Worm (Caenorhabditis elegans) whole organism, late embryonic: ENCODE data around the gene rtfo-1.
A peak's percentile ranks its signal among the peaks of the same experiment; 100 is the strongest.

Experiments used
- C08G9.2 ChIP-seq: sonication (generic microtip); optimal IDR thresholded peaks from 2 replicates; lab custom pipeline; 2016; ENCODE audit warnings: mild to moderate bottlenecking, missing genetic modification characterization, moderate library complexity, missing compliant biosample characterization
- C38D4.7 ChIP-seq: fragments of 200-800 bp; sonication (Bioruptor generic); optimal IDR thresholded peaks from 2 replicates; lab custom pipeline; 2018; ENCODE audit warnings: mild to moderate bottlenecking, missing genetic modification characterization, moderate library complexity, missing compliant biosample characterization
- K02D7.2 ChIP-seq: sonication (generic microtip); optimal IDR thresholded peaks from 2 replicates; lab custom pipeline; 2017; ENCODE audit warnings: mild to moderate bottlenecking, missing genetic modification characterization, missing compliant biosample characterization
- ahr-1 ChIP-seq: sonication (generic microtip); optimal IDR thresholded peaks from 2 replicates; lab custom pipeline; 2016; ENCODE audit warnings: missing genetic modification characterization, missing compliant biosample characterization
- ama-1 ChIP-seq: fragments of 150-350 bp; optimal IDR thresholded peaks from 2 replicates; lab custom pipeline; 2014
- ceh-14 ChIP-seq: sonication (generic microtip); optimal IDR thresholded peaks from 2 replicates; lab custom pipeline; 2016; ENCODE audit warnings: missing genotype, missing genetic modification characterization, missing compliant biosample characterization
- ceh-18 ChIP-seq: sonication (generic microtip); optimal IDR thresholded peaks from 2 replicates; lab custom pipeline; 2016; ENCODE audit warnings: missing genetic modification characterization, missing compliant biosample characterization
- ceh-19 ChIP-seq: fragments of 200-800 bp; sonication (Bioruptor generic); optimal IDR thresholded peaks from 2 replicates; lab custom pipeline; 2018; ENCODE audit warnings: mild to moderate bottlenecking, missing genetic modification characterization, missing compliant biosample characterization
- ceh-22 ChIP-seq: sonication (generic microtip); optimal IDR thresholded peaks from 2 replicates; lab custom pipeline; 2017; ENCODE audit warnings: missing biosample characterization, missing genetic modification characterization
- ceh-24 ChIP-seq: sonication (generic microtip); optimal IDR thresholded peaks from 2 replicates; lab custom pipeline; 2016; ENCODE audit warnings: mild to moderate bottlenecking, missing genetic modification characterization, missing compliant biosample characterization
- ceh-31 ChIP-seq: sonication (generic microtip); optimal IDR thresholded peaks from 2 replicates; lab custom pipeline; 2016; ENCODE audit warnings: missing genetic modification characterization, missing compliant biosample characterization
- ceh-34 ChIP-seq: sonication (generic microtip); optimal IDR thresholded peaks from 2 replicates; lab custom pipeline; 2016; ENCODE audit warnings: mild to moderate bottlenecking, missing genetic modification characterization, missing compliant biosample characterization
- ceh-48 ChIP-seq: sonication (generic microtip); optimal IDR thresholded peaks from 2 replicates; lab custom pipeline; 2016; ENCODE audit warnings: missing genetic modification characterization, inconsistent platforms, missing compliant biosample characterization
- ceh-9 ChIP-seq: sonication (generic microtip); optimal IDR thresholded peaks from 2 replicates; lab custom pipeline; 2016; ENCODE audit warnings: mild to moderate bottlenecking, missing genetic modification characterization, inconsistent platforms, missing compliant biosample characterization
- che-1 ChIP-seq: sonication (generic microtip); optimal IDR thresholded peaks from 2 replicates; lab custom pipeline; 2016; ENCODE audit warnings: mild to moderate bottlenecking, missing genetic modification characterization, missing compliant biosample characterization
- dve-1 ChIP-seq: sonication (generic microtip); optimal IDR thresholded peaks from 2 replicates; lab custom pipeline; 2017; ENCODE audit warnings: antibody characterized with exemption, mild to moderate bottlenecking, missing genetic modification characterization, missing compliant biosample characterization
- elt-2 ChIP-seq: sonication (generic microtip); optimal IDR thresholded peaks from 2 replicates; lab custom pipeline; 2016; ENCODE audit warnings: missing genetic modification reagents, missing genetic modification characterization, missing compliant biosample characterization
- elt-4 ChIP-seq: sonication (generic microtip); optimal IDR thresholded peaks from 2 replicates; lab custom pipeline; 2016; ENCODE audit warnings: missing genetic modification characterization, missing compliant biosample characterization
- fax-1 ChIP-seq: sonication (generic microtip); optimal IDR thresholded peaks from 2 replicates; lab custom pipeline; 2016; ENCODE audit warnings: missing genotype, missing genetic modification characterization, missing compliant biosample characterization
- fkh-10 ChIP-seq: fragments of 150-350 bp; optimal IDR thresholded peaks from 2 replicates; lab custom pipeline; 2014; ENCODE audit warnings: missing biosample characterization, missing genetic modification reagents, missing genetic modification characterization
- fkh-6 ChIP-seq: sonication (generic microtip); optimal IDR thresholded peaks from 2 replicates; lab custom pipeline; 2016; ENCODE audit warnings: missing genetic modification characterization, missing compliant biosample characterization
- gmeb-2 ChIP-seq: sonication (generic microtip); optimal IDR thresholded peaks from 2 replicates; lab custom pipeline; 2016; ENCODE audit warnings: missing genetic modification characterization, inconsistent platforms, missing compliant biosample characterization
- hlh-15 ChIP-seq: sonication (generic microtip); optimal IDR thresholded peaks from 2 replicates; lab custom pipeline; 2016; ENCODE audit warnings: missing genetic modification characterization, missing compliant biosample characterization
- hlh-30 ChIP-seq: sonication (generic microtip); optimal IDR thresholded peaks from 2 replicates; lab custom pipeline; 2017; ENCODE audit warnings: antibody characterized with exemption, missing genetic modification characterization, missing compliant biosample characterization; ENCODE audit not compliant: insufficient read depth
- hlh-6 ChIP-seq: sonication (generic microtip); optimal IDR thresholded peaks from 2 replicates; lab custom pipeline; 2016; ENCODE audit warnings: missing genotype, missing genetic modification characterization, missing compliant biosample characterization
- lin-11 ChIP-seq: fragments of 200-800 bp; sonication (Bioruptor generic); optimal IDR thresholded peaks from 2 replicates; lab custom pipeline; 2018; ENCODE audit warnings: mild to moderate bottlenecking, missing genetic modification characterization, missing compliant biosample characterization
- madf-2 ChIP-seq: sonication (generic microtip); optimal IDR thresholded peaks from 2 replicates; lab custom pipeline; 2017; ENCODE audit warnings: missing genetic modification characterization, missing compliant biosample characterization
- mec-3 ChIP-seq: sonication (generic microtip); optimal IDR thresholded peaks from 2 replicates; lab custom pipeline; 2016; ENCODE audit warnings: borderline replicate concordance, missing genetic modification characterization, missing compliant biosample characterization
- nfya-1 ChIP-seq: sonication (generic microtip); optimal IDR thresholded peaks from 2 replicates; lab custom pipeline; 2017; ENCODE audit warnings: missing genetic modification characterization, mild to moderate bottlenecking, missing compliant biosample characterization, antibody characterized with exemption, moderate library complexity
- nhr-11 ChIP-seq: fragments of 150-350 bp; optimal IDR thresholded peaks from 2 replicates; lab custom pipeline; 2014; ENCODE audit warnings: missing biosample characterization, missing genetic modification characterization
- pag-3 ChIP-seq: sonication (generic microtip); optimal IDR thresholded peaks from 2 replicates; lab custom pipeline; 2016; ENCODE audit warnings: missing compliant biosample characterization, missing genetic modification characterization, borderline replicate concordance
- pat-9 ChIP-seq: fragments of 200-800 bp; sonication (Bioruptor generic); optimal IDR thresholded peaks from 2 replicates; lab custom pipeline; 2018; ENCODE audit warnings: mild to moderate bottlenecking, missing genetic modification characterization, moderate library complexity, missing compliant biosample characterization
- pqm-1 ChIP-seq: sonication (generic microtip); optimal IDR thresholded peaks from 2 replicates; lab custom pipeline; 2016; ENCODE audit warnings: missing genetic modification characterization, missing compliant biosample characterization
- ref-2 ChIP-seq: sonication (generic microtip); optimal IDR thresholded peaks from 2 replicates; lab custom pipeline; 2016; ENCODE audit warnings: missing genetic modification characterization, missing compliant biosample characterization
- rnt-1 ChIP-seq: sonication (generic microtip); optimal IDR thresholded peaks from 2 replicates; lab custom pipeline; 2016; ENCODE audit warnings: missing genetic modification characterization, missing compliant biosample characterization
- sox-2 ChIP-seq: fragments of 200-800 bp; sonication (Bioruptor generic); IDR thresholded peaks from 2 replicates; pipeline ENCODE4 v1.3.6; 2022; ENCODE audit warnings: missing genetic modification reagents, missing genetic modification characterization, missing compliant biosample characterization
- sox-4 ChIP-seq: sonication (generic microtip); optimal IDR thresholded peaks from 2 replicates; lab custom pipeline; 2017; ENCODE audit warnings: mild to moderate bottlenecking, missing genetic modification characterization, inconsistent platforms, missing compliant biosample characterization
- syd-9 ChIP-seq: sonication (generic microtip); optimal IDR thresholded peaks from 2 replicates; lab custom pipeline; 2016; ENCODE audit warnings: mild to moderate bottlenecking, missing genetic modification characterization, moderate library complexity, missing compliant biosample characterization
- tbx-2 ChIP-seq: sonication (generic microtip); optimal IDR thresholded peaks from 2 replicates; lab custom pipeline; 2016; ENCODE audit warnings: missing genetic modification characterization, missing compliant biosample characterization
- ttx-3 ChIP-seq: sonication (generic microtip); optimal IDR thresholded peaks from 2 replicates; lab custom pipeline; 2016; ENCODE audit warnings: missing genetic modification reagents, missing genetic modification characterization, missing compliant biosample characterization
- unc-86 ChIP-seq: sonication (generic microtip); optimal IDR thresholded peaks from 2 replicates; lab custom pipeline; 2016; ENCODE audit warnings: missing genetic modification characterization, missing compliant biosample characterization
- zip-5 ChIP-seq: sonication (generic microtip); optimal IDR thresholded peaks from 2 replicates; lab custom pipeline; 2016; ENCODE audit warnings: missing genetic modification characterization, missing compliant biosample characterization
- ztf-16 ChIP-seq: sonication (generic microtip); optimal IDR thresholded peaks from 2 replicates; lab custom pipeline; 2017; ENCODE audit warnings: missing genetic modification characterization, missing compliant biosample characterization

Gene rtfo-1

ce11 chrV:9546860-9547269 is 35.6 kb downstream of the rtfo-1 start, which contains the start of gene his-37 (continued):
- TF ChIP-seq ceh-31 (tag; lab: Kevin White, UChicago) (peak; percentile 96), ceh-48 (tag; lab: Kevin White, UChicago) (peak; percentile 43), ceh-18 (tag; lab: Kevin White, UChicago) (peak; percentile 96), ceh-9 (tag; lab: Kevin White, UChicago) (no peak), syd-9 (tag; lab: Kevin White, UChicago) (peak; percentile 57), hlh-6 (tag; lab: Kevin White, UChicago) (no peak), rnt-1 (tag; lab: Kevin White, UChicago) (peak; percentile 93), unc-86 (tag; lab: Kevin White, UChicago) (peak; percentile 60), nhr-11 (peak; percentile 85), tbx-2 (tag; lab: Kevin White, UChicago) (peak; percentile 92), dve-1 (peak; percentile 95), pqm-1 (tag; lab: Kevin White, UChicago) (peak; percentile 76), ahr-1 (tag; lab: Kevin White, UChicago) (no peak), mec-3 (tag; lab: Kevin White, UChicago) (no peak), pat-9 (no peak), madf-2 (peak; percentile 74), ceh-34 (tag; lab: Kevin White, UChicago) (peak; percentile 67), elt-4 (tag; lab: Kevin White, UChicago) (no peak), ceh-14 (peak; percentile 71), gmeb-2 (tag; lab: Kevin White, UChicago) (peak; percentile 16), C38D4.7 (GFP tag; lab: Kevin White, UChicago) (no peak), lin-11 (tag; lab: Kevin White, UChicago) (no peak), ref-2 (tag; lab: Kevin White, UChicago) (peak; percentile 85), ztf-16 (tag; lab: Kevin White, UChicago) (peak; percentile 72), fax-1 (tag; lab: Kevin White, UChicago) (no peak), ceh-19 (no peak), fkh-6 (tag; lab: Kevin White, UChicago) (no peak), K02D7.2 (tag; lab: Kevin White, UChicago) (no peak), sox-2 (no peak), che-1 (tag; lab: Kevin White, UChicago) (no peak), fkh-10 (GFP tag; lab: Kevin White, UChicago) (peak; percentile 50), zip-5 (no peak), sox-4 (tag; lab: Kevin White, UChicago) (no peak), hlh-15 (tag; lab: Kevin White, UChicago) (no peak), hlh-30 (tag; lab: Kevin White, UChicago) (peak; percentile 64), elt-2 (tag; lab: Kevin White, UChicago) (peak; percentile 83), ceh-24 (tag; lab: Kevin White, UChicago) (no peak), C08G9.2 (tag; lab: Kevin White, UChicago) (peak; percentile 44), pag-3 (tag; lab: Kevin White, UChicago) (no peak), ceh-22 (tag; lab: Kevin White, UChicago) (no peak)

ce11 chrV:9546042-9546581 is 36.3 kb downstream of the rtfo-1 start, which contains the start of gene C50F4.6:
C50F4.6 (plus strand) TSS chrV:9546092.
- TF ChIP-seq nfya-1 (tag; lab: Kevin White, UChicago) (peak; percentile 22), ttx-3 (no peak), ama-1 (no peak)
